Worm (Caenorhabditis elegans) whole organism, L4 larva: ENCODE data around the gene pap-2.

Source experiments
- F44E2.7 ChIP-seq: fragments of 200-800 bp; sonication (Bioruptor generic); IDR thresholded peaks from 2 replicates; pipeline ENCODE4 v2.1.2; 2022; ENCODE audit warnings: missing genetic modification characterization, missing compliant biosample characterization
- R02D3.7 ChIP-seq: fragments of 150-350 bp; sonication (generic microtip); optimal IDR thresholded peaks from 3 replicates; lab custom pipeline; 2014; ENCODE audit warnings: missing biosample characterization, missing genetic modification characterization
- ama-1 ChIP-seq: fragments of 150-350 bp; optimal IDR thresholded peaks from 2 replicates; lab custom pipeline; 2014; ENCODE audit warnings: inconsistent platforms, mixed read lengths
- ceh-62 ChIP-seq: sonication (generic microtip); optimal IDR thresholded peaks from 2 replicates; lab custom pipeline; 2017; ENCODE audit warnings: missing biosample characterization, missing genetic modification characterization
- ceh-82 ChIP-seq: sonication (generic microtip); optimal IDR thresholded peaks from 2 replicates; lab custom pipeline; 2017; ENCODE audit warnings: missing biosample characterization, missing genetic modification characterization
- ctbp-1 ChIP-seq: fragments of 200-800 bp; sonication (Bioruptor generic); IDR thresholded peaks from 2 replicates; pipeline ENCODE4 v1.3.6; 2022; ENCODE audit warnings: missing genetic modification reagents, missing genetic modification characterization, missing compliant biosample characterization
- daf-12 ChIP-seq: fragments of 150-350 bp; optimal IDR thresholded peaks from 2 replicates; lab custom pipeline; 2014; ENCODE audit warnings: missing biosample characterization, missing genetic modification reagents, missing genetic modification characterization
- daf-8 ChIP-seq: fragments of 200-800 bp; sonication (Bioruptor generic); IDR thresholded peaks from 2 replicates; pipeline ENCODE4 v1.3.6; 2022; ENCODE audit warnings: missing genetic modification characterization, missing compliant biosample characterization
- dmd-6 ChIP-seq: fragments of 200-800 bp; sonication (Bioruptor generic); IDR thresholded peaks from 2 replicates; pipeline ENCODE4 v1.3.6; 2022; ENCODE audit warnings: missing genetic modification reagents, missing genetic modification characterization, missing compliant biosample characterization
- egl-43 ChIP-seq: fragments of 200-800 bp; sonication (Bioruptor generic); IDR thresholded peaks from 2 replicates; pipeline ENCODE4 v1.3.6; 2022; ENCODE audit warnings: missing genetic modification reagents, missing genetic modification characterization, missing compliant biosample characterization
- gei-8 ChIP-seq: fragments of 200-800 bp; sonication (Bioruptor generic); optimal IDR thresholded peaks from 2 replicates; lab custom pipeline; 2018; ENCODE audit warnings: mild to moderate bottlenecking, missing genetic modification characterization, missing compliant biosample characterization
- hlh-11 ChIP-seq: fragments of 200-800 bp; sonication (Bioruptor generic); optimal IDR thresholded peaks from 2 replicates; lab custom pipeline; 2018; ENCODE audit warnings: mild to moderate bottlenecking, missing genetic modification characterization, missing compliant biosample characterization
- hlh-30 ChIP-seq: sonication (generic microtip); optimal IDR thresholded peaks from 2 replicates; lab custom pipeline; 2017; ENCODE audit warnings: antibody characterized with exemption, mild to moderate bottlenecking, missing genetic modification characterization, missing compliant biosample characterization; ENCODE audit not compliant: insufficient read depth
- lin-1 ChIP-seq: fragments of 200-800 bp; sonication (Bioruptor generic); IDR thresholded peaks from 2 replicates; pipeline ENCODE4 v1.3.6; 2022; ENCODE audit warnings: missing genetic modification reagents, missing genetic modification characterization, missing compliant biosample characterization
- lin-13 ChIP-seq: fragments of 150-350 bp; optimal IDR thresholded peaks from 2 replicates; lab custom pipeline; 2014; ENCODE audit warnings: missing biosample characterization, missing genetic modification reagents, missing genetic modification characterization
- lin-29 ChIP-seq: fragments of 200-800 bp; sonication (Bioruptor generic); IDR thresholded peaks from 2 replicates; pipeline ENCODE4 v1.3.6; 2022; ENCODE audit warnings: missing genetic modification reagents, missing genetic modification characterization, missing compliant biosample characterization
- lin-38 ChIP-seq: fragments of 200-800 bp; sonication (Bioruptor generic); IDR thresholded peaks from 2 replicates; pipeline ENCODE4 v1.3.6; 2022; ENCODE audit warnings: missing genetic modification reagents, missing genetic modification characterization, missing compliant biosample characterization
- lsy-2 ChIP-seq, 2 experiments: fragments of 150-350 bp in 1 of 2; sonication (generic microtip) in 1 of 2; optimal IDR thresholded peaks; 2 replicates each; lab custom pipeline; 2014 to 2017; ENCODE audit warnings: missing biosample characterization in 2 of 2, missing genetic modification characterization in 2 of 2
- mdl-1 ChIP-seq, 2 experiments: fragments of 150-350 bp in 1 of 2; sonication (generic microtip) in 1 of 2; optimal IDR thresholded peaks; 2 replicates each; lab custom pipeline; 2014 to 2017; ENCODE audit warnings: missing biosample characterization in 2 of 2, missing genetic modification characterization in 2 of 2
- mdt-29 ChIP-seq: fragments of 200-800 bp; sonication (Bioruptor generic); IDR thresholded peaks from 2 replicates; pipeline ENCODE4 v1.3.6; 2022; ENCODE audit warnings: missing genetic modification reagents, missing genetic modification characterization, missing compliant biosample characterization
- mep-1 ChIP-seq: fragments of 150-350 bp; sonication (generic microtip); optimal IDR thresholded peaks from 3 replicates; lab custom pipeline; 2014; ENCODE audit warnings: missing biosample characterization, missing genetic modification characterization
- nhr-10 ChIP-seq: fragments of 150-350 bp; optimal IDR thresholded peaks from 2 replicates; lab custom pipeline; 2014; ENCODE audit warnings: missing biosample characterization, missing genetic modification characterization
- nhr-102 ChIP-seq: sonication (generic microtip); optimal IDR thresholded peaks from 2 replicates; lab custom pipeline; 2016; ENCODE audit warnings: mild to moderate bottlenecking, missing genetic modification characterization, moderate library complexity, missing compliant biosample characterization
- nhr-25 ChIP-seq: sonication (generic microtip); optimal IDR thresholded peaks from 2 replicates; lab custom pipeline; 2017; ENCODE audit warnings: missing genetic modification characterization, mild to moderate bottlenecking, missing compliant biosample characterization, antibody characterized with exemption, moderate library complexity, borderline replicate concordance; ENCODE audit not compliant: insufficient read depth
- nhr-28 ChIP-seq: fragments of 150-350 bp; optimal IDR thresholded peaks from 2 replicates; lab custom pipeline; 2014; ENCODE audit warnings: missing biosample characterization, missing genetic modification characterization
- nhr-48 ChIP-seq: sonication (generic microtip); optimal IDR thresholded peaks from 2 replicates; lab custom pipeline; 2016; ENCODE audit warnings: mild to moderate bottlenecking, missing genetic modification characterization, missing compliant biosample characterization
- nhr-6 ChIP-seq: fragments of 150-350 bp; optimal IDR thresholded peaks from 2 replicates; lab custom pipeline; 2014; ENCODE audit warnings: missing biosample characterization, missing genetic modification characterization
- nhr-77 ChIP-seq: fragments of 150-350 bp; optimal IDR thresholded peaks from 2 replicates; lab custom pipeline; 2014; ENCODE audit warnings: missing biosample characterization, missing genetic modification characterization
- php-3 ChIP-seq: fragments of 200-800 bp; sonication (Bioruptor generic); IDR thresholded peaks from 2 replicates; pipeline ENCODE4 v1.3.6; 2022; ENCODE audit warnings: missing genetic modification reagents, missing genetic modification characterization, missing compliant biosample characterization
- pqm-1 ChIP-seq: sonication (generic microtip); optimal IDR thresholded peaks from 2 replicates; lab custom pipeline; 2017; ENCODE audit warnings: missing biosample characterization, missing genetic modification characterization
- sdz-12 ChIP-seq: fragments of 200-800 bp; sonication (Bioruptor generic); optimal IDR thresholded peaks from 2 replicates; lab custom pipeline; 2018; ENCODE audit warnings: mild to moderate bottlenecking, missing genetic modification characterization, missing compliant biosample characterization
- snpc-4 ChIP-seq: fragments of 150-350 bp; optimal IDR thresholded peaks from 2 replicates; lab custom pipeline; 2014; ENCODE audit warnings: missing biosample characterization, missing genetic modification characterization
- tra-1 ChIP-seq: fragments of 200-800 bp; sonication (Bioruptor generic); IDR thresholded peaks from 2 replicates; pipeline ENCODE4 v1.3.6; 2022; ENCODE audit warnings: missing genetic modification reagents, missing genetic modification characterization, missing compliant biosample characterization
- unc-130 ChIP-seq: sonication (generic microtip); optimal IDR thresholded peaks from 2 replicates; lab custom pipeline; 2016; ENCODE audit warnings: missing genetic modification reagents, missing genetic modification characterization, missing compliant biosample characterization
- unc-62 ChIP-seq, 3 experiments: fragments of 150-350 bp in 1 of 3; sonication (generic microtip); optimal IDR thresholded peaks in 2 of 3; peaks in 1 of 3; 1 replicate in 1 of 3; 2 replicates in 2 of 3; lab custom pipeline; 2014 to 2017; ENCODE audit warnings: missing biosample characterization in 3 of 3, missing genetic modification characterization in 3 of 3, missing genetic modification reagents in 3 of 3, missing genotype in 1 of 3
- zip-11 ChIP-seq: fragments of 200-800 bp; sonication (Bioruptor generic); IDR thresholded peaks from 2 replicates; pipeline ENCODE4 v1.3.6; 2022; ENCODE audit warnings: missing genetic modification characterization, missing compliant biosample characterization
- ztf-7 ChIP-seq: fragments of 150-350 bp; optimal IDR thresholded peaks from 2 replicates; lab custom pipeline; 2014; ENCODE audit warnings: missing biosample characterization, missing genetic modification characterization

Gene pap-2

DNA sequence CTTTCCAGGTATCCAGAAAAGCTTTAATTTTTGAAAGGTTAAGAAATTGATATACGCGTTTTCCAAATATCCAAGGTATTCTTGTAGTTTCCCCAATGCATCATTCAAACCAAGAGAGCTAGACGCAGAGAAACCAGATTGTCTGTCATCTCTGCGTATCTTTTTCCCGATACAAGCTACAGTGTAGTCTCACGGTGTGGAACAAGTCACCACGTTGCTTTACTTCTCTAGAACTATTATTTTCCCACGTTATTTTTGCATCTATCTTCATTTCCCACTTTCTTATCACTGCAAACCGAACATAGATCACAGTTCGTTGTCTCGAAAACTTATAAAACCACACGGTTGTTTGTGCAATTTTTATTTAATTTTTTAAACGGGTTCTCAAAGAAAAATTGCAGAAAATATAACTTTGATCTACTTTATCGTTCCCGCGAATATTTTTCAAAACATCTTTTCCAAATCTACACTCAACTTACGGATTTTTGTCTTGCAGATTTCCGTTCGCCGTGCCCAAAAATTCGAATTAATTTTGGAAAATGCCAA lies 47.1 kb upstream of the pap-2 start, which contains the start of gene gstk-1 (continued):
- TF ChIP-seq mdt-29 (GFP tag; lab: Robert Waterston, UW) (no peak), F44E2.7 (no peak), ctbp-1 (GFP tag; lab: Robert Waterston, UW) (no peak), ztf-7 (tag; lab: Kevin White, UChicago) (no peak), daf-8 (GFP tag; lab: Robert Waterston, UW) (no peak), php-3 (GFP tag; lab: Robert Waterston, UW) (peak; percentile 55; the same call in 1 of the 2 replicates), nhr-48 (tag; lab: Kevin White, UChicago) (peak; percentile 67), unc-130 (no peak), nhr-28 (tag; lab: Kevin White, UChicago) (peak; percentile 62), dmd-6 (GFP tag; lab: Robert Waterston, UW) (peak; percentile 90), lin-38 (no peak), lin-13 (peak; percentile 84), mdl-1 (tag; optimal IDR thresholded peaks at IDR 0.05; lab: Kevin White, UChicago) (peak in 1 of 2 experiments; percentile 60), mep-1 (peak; percentile 30), R02D3.7 (tag; lab: Kevin White, UChicago) (no peak), lin-1 (GFP tag; lab: Robert Waterston, UW) (no peak), nhr-102 (tag; lab: Kevin White, UChicago) (peak; percentile 36), daf-12 (tag; lab: Kevin White, UChicago) (no peak), nhr-6 (no peak), egl-43 (no peak)

DNA sequence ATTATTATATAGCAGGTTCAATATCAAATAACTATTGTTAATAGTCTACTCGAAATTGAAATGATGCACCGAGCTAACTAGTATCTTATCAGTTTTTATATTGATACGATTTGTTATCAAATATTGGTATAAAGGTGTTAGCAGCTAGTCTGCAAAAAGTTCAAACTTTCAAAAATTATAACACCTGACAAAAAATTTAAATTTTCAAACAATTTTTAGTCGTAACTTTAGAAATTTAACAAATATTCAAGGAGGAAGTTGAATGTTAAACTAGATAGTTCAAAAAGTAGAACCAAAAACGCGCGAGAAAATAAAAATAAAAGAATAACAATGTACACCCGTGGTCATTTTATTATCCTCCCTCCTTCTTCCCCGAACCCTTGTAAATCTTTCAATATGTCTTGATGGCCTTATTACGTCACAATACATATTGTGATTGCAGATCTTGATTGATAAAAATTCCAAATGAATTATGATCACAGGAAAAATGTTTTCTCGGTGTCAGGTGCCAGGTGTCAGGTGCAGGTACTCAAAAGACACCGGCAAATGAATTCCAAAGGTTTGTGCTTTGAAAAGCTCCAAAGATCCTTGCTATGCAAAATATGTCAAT lies 46.4 kb upstream of the pap-2 start, which contains the start of gene ZK1307.1:
Gene ZK1307.1, minus strand, starts transcription at position 51 of the 610 bp plus-strand sequence.
- TF ChIP-seq php-3 (GFP tag; lab: Robert Waterston, UW) (peak; percentile 69), nhr-28 (tag; lab: Kevin White, UChicago) (peak; percentile 27), pqm-1 (tag; lab: Kevin White, UChicago) (peak; percentile 47), hlh-30 (tag; lab: Kevin White, UChicago) (peak; percentile 56), gei-8 (no peak)

DNA sequence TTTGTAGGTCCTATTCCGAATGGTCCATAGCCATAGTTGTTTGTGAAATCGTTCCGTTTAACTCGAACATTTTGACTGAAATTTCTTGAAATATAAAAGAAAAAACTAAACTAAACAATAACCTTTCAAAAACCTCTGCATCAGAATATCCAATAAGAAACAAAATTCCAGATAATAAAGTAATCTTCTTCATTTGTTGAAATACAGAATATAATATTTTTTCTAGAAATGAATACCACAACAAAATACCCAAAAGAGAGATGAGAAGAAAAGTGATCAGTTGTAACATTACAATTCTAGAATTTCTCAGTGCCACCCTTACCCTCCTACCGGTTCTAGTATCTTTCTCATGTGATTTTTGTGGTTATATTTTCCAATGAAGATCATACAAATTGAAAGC lies 44.5 kb upstream of the pap-2 start, which contains the start of gene ZK1307.2:
Gene ZK1307.2, minus strand, starts transcription at position 274 of the 400 bp plus-strand sequence.
- TF ChIP-seq snpc-4 (tag; lab: Kevin White, UChicago) (no peak), unc-62 (GFP tag; optimal IDR thresholded peaks at IDR 0.05 in 1 of 2; lab: Kevin White, UChicago) (peak in 1 of 2 experiments; percentile 93), unc-62 (tag; optimal IDR thresholded peaks at IDR 0.05; lab: Kevin White, UChicago) (no peak), lsy-2 (tag; optimal IDR thresholded peaks at IDR 0.05; lab: Kevin White, UChicago) (no peak), zip-11 (no peak), lin-29 (no peak), ceh-82 (tag; lab: Kevin White, UChicago) (no peak), ctbp-1 (GFP tag; lab: Robert Waterston, UW) (no peak)

DNA sequence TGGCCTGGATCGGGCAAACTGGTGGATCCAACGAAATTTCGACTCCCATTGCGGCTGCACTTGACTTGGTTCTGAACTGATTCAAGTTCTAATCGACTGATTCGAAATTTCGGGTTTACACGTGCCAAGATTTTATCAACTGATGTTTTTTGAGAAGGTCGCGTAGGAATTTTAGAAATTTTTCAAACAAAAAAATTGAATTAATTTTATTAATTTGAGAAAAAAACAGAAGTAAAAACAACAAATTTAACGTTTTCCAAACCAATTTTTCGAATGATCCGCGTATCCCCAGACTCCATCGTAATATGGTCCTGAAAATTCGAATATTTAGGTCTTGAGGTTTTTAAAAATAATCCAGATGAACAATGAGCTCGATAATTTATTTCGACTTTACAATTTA lies 43.7 kb upstream of the pap-2 start, which contains the start of gene ZK1307.3:
Gene ZK1307.3, minus strand, starts transcription at position 101 of the 400 bp plus-strand sequence.
- TF ChIP-seq hlh-11 (no peak), sdz-12 (GFP tag; lab: Kevin White, UChicago) (no peak), ceh-62 (no peak), ama-1 (lab: Kevin White, UChicago) (no peak), nhr-25 (tag; lab: Kevin White, UChicago) (no peak), nhr-10 (tag; lab: Kevin White, UChicago) (no peak), unc-62 (GFP tag; optimal IDR thresholded peaks at IDR 0.05 in 1 of 2; lab: Kevin White, UChicago) (no peak), unc-62 (tag; optimal IDR thresholded peaks at IDR 0.05; lab: Kevin White, UChicago) (no peak), ctbp-1 (GFP tag; lab: Robert Waterston, UW) (no peak), zip-11 (no peak), nhr-77 (tag; lab: Kevin White, UChicago) (no peak), tra-1 (GFP tag; lab: Robert Waterston, UW) (no peak)
